Fruit fly (Drosophila melanogaster): ENCODE measurements around the gene mats.

dm6 chr3R:22470064-22470463 is 49.1 kb downstream of the mats start:
- TF ChIP-seq pdm3 (GFP tag; optimal IDR thresholded peaks at IDR 0.05) = no peak
- no peak for TF ChIP-seq vri (GFP tag; optimal IDR thresholded peaks at IDR 0.05)
- TF ChIP-seq Hr39 (GFP tag; optimal IDR thresholded peaks at IDR 0.05) = no peak
- TF ChIP-seq CG6163 (GFP tag; IDR thresholded peaks at IDR 0.05) = no peak
- no peak for TF ChIP-seq salr (GFP tag; optimal IDR thresholded peaks at IDR 0.05)
- TF ChIP-seq topi (GFP tag; optimal IDR thresholded peaks at IDR 0.05) = no peak
- no peak for TF ChIP-seq Hr4 (GFP tag; optimal IDR thresholded peaks at IDR 0.05)
- TF ChIP-seq CG11294 (GFP tag; IDR thresholded peaks at IDR 0.05) = no peak
